Fruit fly (Drosophila melanogaster): Measurements from ENCODE around the gene BoYb.

Gene BoYb

DNA sequence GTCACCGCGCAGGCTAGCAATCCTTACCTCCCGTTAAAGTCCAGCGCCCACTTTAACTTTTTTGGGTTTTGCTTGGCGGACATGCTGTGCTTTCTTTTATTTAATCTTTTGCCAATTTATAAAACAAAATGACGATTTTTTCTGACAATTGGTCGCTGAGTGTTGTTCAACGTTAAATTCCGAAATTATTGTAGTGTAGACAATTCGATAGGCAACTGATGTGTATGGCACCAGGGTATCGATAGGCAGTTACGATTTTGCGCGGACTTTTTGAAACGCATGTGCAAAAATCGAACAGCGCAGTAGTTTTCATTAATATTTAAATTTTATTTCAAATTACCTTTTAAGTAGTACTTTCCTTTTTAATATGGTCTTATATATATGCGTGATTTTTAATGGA is 33.6 kb upstream of the BoYb start, which contains the start of gene EMC4 (continued):
- TF ChIP-seq CG14965 (GFP tag; optimal IDR thresholded peaks at IDR 0.05; ENCODE audit: borderline replicate concordance) (no peak), mam (GFP tag; optimal IDR thresholded peaks at IDR 0.05) (peak; percentile 70), Fer2 (tag; optimal IDR thresholded peaks at IDR 0.05) (no peak), CG8290 (GFP tag; optimal IDR thresholded peaks at IDR 0.05) (no peak), CG8290 (tag; optimal IDR thresholded peaks at IDR 0.05) (peak in 1 of 2 experiments; percentile 73), CG8944 (GFP tag; optimal IDR thresholded peaks at IDR 0.05) (no peak), Ets97D (GFP tag; optimal IDR thresholded peaks at IDR 0.05) (peak; percentile 59), Sry-β (GFP tag; optimal IDR thresholded peaks at IDR 0.05) (no peak), rib (GFP tag; IDR thresholded peaks at IDR 0.05) (peak; percentile 50; the same call in 1 of the 2 replicates), Dref (GFP tag; IDR thresholded peaks at IDR 0.05) (peak; percentile 93), Hand (GFP tag; optimal IDR thresholded peaks at IDR 0.05) (no peak), sug (tag; optimal IDR thresholded peaks at IDR 0.05) (peak; percentile 59), CG9727 (GFP tag; optimal IDR thresholded peaks at IDR 0.05) (no peak), bsh (GFP tag; optimal IDR thresholded peaks at IDR 0.05) (peak in 1 of 2 experiments; percentile 25), CG2678 (tag; optimal IDR thresholded peaks at IDR 0.05) (peak; percentile 21), CG10147 (GFP tag; optimal IDR thresholded peaks at IDR 0.05) (peak; percentile 10), CG1647 (GFP tag; optimal IDR thresholded peaks at IDR 0.05) (peak; percentile 24), CG7928 (GFP tag; optimal IDR thresholded peaks at IDR 0.05) (no peak), Xbp1 (GFP tag; optimal IDR thresholded peaks at IDR 0.05) (peak; percentile 57), Atf3 (GFP tag; optimal IDR thresholded peaks at IDR 0.05) (no peak), CG13775 (GFP tag; optimal IDR thresholded peaks at IDR 0.05) (no peak), CG16779 (GFP tag; IDR thresholded peaks at IDR 0.05) (no peak), Ssrp (tag; optimal IDR thresholded peaks at IDR 0.05) (no peak), fd64A (GFP tag; optimal IDR thresholded peaks at IDR 0.05) (no peak), tio (GFP tag; optimal IDR thresholded peaks at IDR 0.05) (no peak), Aef1 (GFP tag; IDR thresholded peaks at IDR 0.05) (no peak), Hey (tag; optimal IDR thresholded peaks at IDR 0.05) (no peak), CG5953 (GFP tag; IDR thresholded peaks at IDR 0.05) (no peak), CG3995 (GFP tag; optimal IDR thresholded peaks at IDR 0.05) (no peak), gsb (GFP tag; IDR thresholded peaks at IDR 0.05) (no peak), CG34224 (GFP tag; IDR thresholded peaks at IDR 0.05; ENCODE audit: partially characterized antibody) (peak; percentile 72), trh (GFP tag; optimal IDR thresholded peaks at IDR 0.05) (no peak), sens-2 (GFP tag; IDR thresholded peaks at IDR 0.05) (no peak), fu2 (GFP tag; optimal IDR thresholded peaks at IDR 0.05) (peak; percentile 30), CG1832 (GFP tag; optimal IDR thresholded peaks at IDR 0.05) (no peak), CG4730 (GFP tag; IDR thresholded peaks at IDR 0.05) (no peak), Med (GFP tag) (peak; percentile 96), az2 (GFP tag; optimal IDR thresholded peaks at IDR 0.05) (peak; percentile 15), Dfd (GFP tag; optimal IDR thresholded peaks at IDR 0.05) (no peak), HmgZ (tag; optimal IDR thresholded peaks at IDR 0.05) (peak; percentile 77), CG2712 (tag; optimal IDR thresholded peaks at IDR 0.05) (peak; percentile 36), ara (GFP tag; IDR thresholded peaks at IDR 0.05) (no peak; the same call in 1 of the 2 replicates), D19B (GFP tag; optimal IDR thresholded peaks at IDR 0.05) (no peak), CG18764 (GFP tag; optimal IDR thresholded peaks at IDR 0.05) (peak; percentile 30), crol (GFP tag; IDR thresholded peaks at IDR 0.05) (no peak), CG6765 (GFP tag; optimal IDR thresholded peaks at IDR 0.05) (no peak), stwl (tag; optimal IDR thresholded peaks at IDR 0.05) (peak; percentile 90), CoRest (tag; optimal IDR thresholded peaks at IDR 0.05) (peak; percentile 34), Optix (GFP tag; IDR thresholded peaks at IDR 0.05) (no peak), CG14050 (GFP tag; IDR thresholded peaks at IDR 0.05) (0 out of 3 replicates have a peak, but pooled peaks have one; percentile 21), insv (GFP tag; optimal IDR thresholded peaks at IDR 0.05) (no peak), CG8359 (GFP tag; optimal IDR thresholded peaks at IDR 0.05; ENCODE audit: borderline replicate concordance) (no peak)

All from whole organism, embryonic.